Fruit fly (Drosophila melanogaster) whole organism, embryonic: Measurements from ENCODE around the gene RpS14a.

Source experiments
- Abd-B ChIP-seq: fragments of 200-800 bp; sonication (Bioruptor generic); optimal IDR thresholded peaks from 2 replicates; lab custom pipeline; 2018; ENCODE audit warnings: missing biosample characterization, mild to moderate bottlenecking, missing genetic modification characterization, moderate library complexity
- Adf1 ChIP-seq: fragments of 200-800 bp; sonication (Bioruptor generic); IDR thresholded peaks from 2 replicates; pipeline ENCODE4 v1.3.6; 2022; ENCODE audit warnings: missing biosample characterization, missing genetic modification characterization
- Atf3 ChIP-seq: fragments of 200-800 bp; sonication (Bioruptor generic); optimal IDR thresholded peaks from 3 replicates; lab custom pipeline; 2016; ENCODE audit warnings: missing biosample characterization, missing genetic modification characterization
- Atf6 ChIP-seq: fragments of 200-800 bp; sonication (Bioruptor generic); IDR thresholded peaks from 2 replicates; pipeline ENCODE4 v1.3.6; 2022; ENCODE audit warnings: missing biosample characterization, missing genetic modification characterization
- CG10274 ChIP-seq: fragments of 200-800 bp; sonication (Bioruptor generic); optimal IDR thresholded peaks from 3 replicates; lab custom pipeline; 2017; ENCODE audit warnings: missing biosample characterization, mild to moderate bottlenecking, missing genetic modification characterization
- CG11504 ChIP-seq: fragments of 200-800 bp; sonication (Bioruptor generic); optimal IDR thresholded peaks from 3 replicates; lab custom pipeline; 2019; ENCODE audit warnings: missing biosample characterization, mild to moderate bottlenecking, missing genetic modification characterization, moderate library complexity
- CG13894 ChIP-seq: fragments of 200-800 bp; sonication (Bioruptor generic); optimal IDR thresholded peaks from 3 replicates; lab custom pipeline; 2018; ENCODE audit warnings: missing biosample characterization, mild to moderate bottlenecking, missing genetic modification characterization, moderate library complexity
- CG16813 ChIP-seq: fragments of 200-800 bp; sonication (Bioruptor generic); IDR thresholded peaks from 3 replicates; pipeline ENCODE4 v1.3.6; 2022; ENCODE audit warnings: missing biosample characterization, missing genetic modification characterization; ENCODE audit not compliant: partially characterized antibody
- CG2712 ChIP-seq: fragments of 200-800 bp; optimal IDR thresholded peaks from 3 replicates; lab custom pipeline; 2019; ENCODE audit warnings: missing biosample characterization, mild to moderate bottlenecking, missing genetic modification characterization, moderate library complexity
- CG2889 ChIP-seq: fragments of 200-800 bp; sonication (Bioruptor generic); IDR thresholded peaks from 3 replicates; pipeline ENCODE4 v1.3.6; 2022; ENCODE audit warnings: missing biosample characterization, missing genetic modification characterization
- CG3847 ChIP-seq: fragments of 200-800 bp; sonication (Bioruptor generic); IDR thresholded peaks from 2 replicates; pipeline ENCODE4 v1.3.6; 2022; ENCODE audit warnings: missing biosample characterization, missing genetic modification characterization
- CG5953 ChIP-seq: fragments of 200-800 bp; sonication (Bioruptor generic); IDR thresholded peaks from 2 replicates; pipeline ENCODE4 v1.3.6; 2022; ENCODE audit warnings: missing biosample characterization, missing genetic modification characterization
- CG6813 ChIP-seq: fragments of 200-800 bp; sonication (Bioruptor generic); optimal IDR thresholded peaks from 2 replicates; lab custom pipeline; 2017; ENCODE audit warnings: missing biosample characterization, missing genetic modification characterization, mild to moderate bottlenecking, moderate library complexity, missing genetic modification reagents
- CG7357 ChIP-seq: fragments of 200-800 bp; sonication (Bioruptor generic); IDR thresholded peaks from 3 replicates; pipeline ENCODE4 v1.3.6; 2022; ENCODE audit warnings: missing biosample characterization, missing genetic modification characterization
- CG7745 ChIP-seq: fragments of 200-800 bp; sonication (Bioruptor generic); optimal IDR thresholded peaks from 2 replicates; lab custom pipeline; 2018; ENCODE audit warnings: missing biosample characterization, mild to moderate bottlenecking, missing genetic modification characterization, moderate library complexity
- CG7987 ChIP-seq: fragments of 200-800 bp; sonication (Bioruptor generic); optimal IDR thresholded peaks from 2 replicates; lab custom pipeline; 2018; ENCODE audit warnings: missing biosample characterization, mild to moderate bottlenecking, missing genetic modification characterization, moderate library complexity
- CG8924 ChIP-seq: fragments of 200-800 bp; optimal IDR thresholded peaks from 3 replicates; lab custom pipeline; 2019; ENCODE audit warnings: missing biosample characterization, mild to moderate bottlenecking, missing genetic modification characterization, moderate library complexity
- CG9437 ChIP-seq: fragments of 200-800 bp; sonication (Bioruptor generic); optimal IDR thresholded peaks from 2 replicates; lab custom pipeline; 2018; ENCODE audit warnings: missing biosample characterization, mild to moderate bottlenecking, missing genetic modification characterization
- CoRest ChIP-seq: fragments of 200-800 bp; sonication (Bioruptor generic); optimal IDR thresholded peaks from 3 replicates; lab custom pipeline; 2018; ENCODE audit warnings: missing biosample characterization, mild to moderate bottlenecking, missing genetic modification characterization, moderate library complexity
- CrebB ChIP-seq: fragments of 200-800 bp; sonication (Bioruptor generic); optimal IDR thresholded peaks from 3 replicates; lab custom pipeline; 2018; ENCODE audit warnings: missing biosample characterization, mild to moderate bottlenecking, missing genetic modification characterization
- Dad ChIP-seq: fragments of 200-800 bp; sonication (Bioruptor generic); optimal IDR thresholded peaks from 3 replicates; lab custom pipeline; 2016; ENCODE audit warnings: missing biosample characterization, missing genetic modification characterization
- Fer3 ChIP-seq: fragments of 200-800 bp; sonication (Bioruptor generic); optimal IDR thresholded peaks from 2 replicates; lab custom pipeline; 2018; ENCODE audit warnings: missing biosample characterization, mild to moderate bottlenecking, missing genetic modification characterization, moderate library complexity
- HHEX ChIP-seq: fragments of 200-800 bp; sonication (Bioruptor generic); optimal IDR thresholded peaks from 3 replicates; lab custom pipeline; 2017; ENCODE audit warnings: missing biosample characterization, mild to moderate bottlenecking, missing genetic modification characterization, missing genetic modification reagents
- Hmx ChIP-seq: fragments of 200-800 bp; sonication (Bioruptor generic); optimal IDR thresholded peaks from 2 replicates; lab custom pipeline; 2016; ENCODE audit warnings: missing biosample characterization, missing genetic modification characterization
- Hr51 ChIP-seq, 2 experiments: fragments of 200-800 bp; sonication (Bioruptor generic); optimal IDR thresholded peaks; 2 replicates in 1 of 2; 3 replicates in 1 of 2; lab custom pipeline; 2016 to 2018; ENCODE audit warnings: missing biosample characterization in 2 of 2, missing genetic modification characterization in 2 of 2, mild to moderate bottlenecking in 1 of 2, moderate library complexity in 1 of 2
- MBD-R2 ChIP-seq: fragments of 200-800 bp; sonication (Bioruptor generic); IDR thresholded peaks from 2 replicates; pipeline ENCODE4 v1.3.6; 2022; ENCODE audit warnings: missing biosample characterization, missing genetic modification characterization
- Mad ChIP-seq: fragments of 200-800 bp; sonication (Bioruptor generic); optimal IDR thresholded peaks from 2 replicates; lab custom pipeline; 2016; ENCODE audit warnings: missing biosample characterization, missing genetic modification characterization
- NC2β ChIP-seq: fragments of 200-800 bp; sonication (Bioruptor generic); optimal IDR thresholded peaks from 2 replicates; lab custom pipeline; 2016; ENCODE audit warnings: missing biosample characterization, missing genetic modification characterization
- NfI ChIP-seq: fragments of 200-800 bp; sonication (Bioruptor generic); optimal IDR thresholded peaks from 3 replicates; lab custom pipeline; 2018; ENCODE audit warnings: missing biosample characterization, mild to moderate bottlenecking, missing genetic modification characterization, moderate library complexity
- Oli ChIP-seq: fragments of 200-800 bp; sonication (Bioruptor generic); optimal IDR thresholded peaks from 2 replicates; lab custom pipeline; 2018; ENCODE audit warnings: missing biosample characterization, mild to moderate bottlenecking, missing genetic modification characterization, moderate library complexity
- Pdp1 ChIP-seq, 2 experiments: fragments of 200-800 bp; sonication (Bioruptor generic); optimal IDR thresholded peaks; 3 replicates each; lab custom pipeline; 2016; ENCODE audit warnings: missing biosample characterization in 2 of 2, missing genetic modification characterization in 2 of 2, mild to moderate bottlenecking in 1 of 2, moderate library complexity in 1 of 2
- Ptx1 ChIP-seq: fragments of 200-800 bp; sonication (Bioruptor generic); IDR thresholded peaks from 2 replicates; pipeline ENCODE4 v1.3.6; 2022; ENCODE audit warnings: missing biosample characterization, missing genetic modification characterization
- Sox100B ChIP-seq: fragments of 200-800 bp; sonication (Bioruptor generic); optimal IDR thresholded peaks from 3 replicates; lab custom pipeline; 2018; ENCODE audit warnings: missing biosample characterization, mild to moderate bottlenecking, missing genetic modification characterization
- al ChIP-seq: fragments of 200-800 bp; sonication (Bioruptor generic); IDR thresholded peaks from 2 replicates; pipeline ENCODE4 v1.3.6; 2022; ENCODE audit warnings: missing biosample characterization, missing genetic modification characterization
- az2 ChIP-seq: fragments of 200-800 bp; sonication (Bioruptor generic); optimal IDR thresholded peaks from 3 replicates; lab custom pipeline; 2016; ENCODE audit warnings: missing biosample characterization, missing genetic modification characterization
- bigmax ChIP-seq: fragments of 200-800 bp; sonication (Bioruptor generic); optimal IDR thresholded peaks from 2 replicates; lab custom pipeline; 2018; ENCODE audit warnings: missing biosample characterization, mild to moderate bottlenecking, missing genetic modification characterization
- btn ChIP-seq: fragments of 200-800 bp; sonication (Bioruptor generic); optimal IDR thresholded peaks from 2 replicates; lab custom pipeline; 2016; ENCODE audit warnings: missing biosample characterization, missing genetic modification characterization
- corto ChIP-seq: fragments of 200-800 bp; sonication (Bioruptor generic); optimal IDR thresholded peaks from 2 replicates; lab custom pipeline; 2016; ENCODE audit warnings: missing biosample characterization, mild to moderate bottlenecking, missing genetic modification characterization, moderate library complexity
- emc ChIP-seq: fragments of 200-800 bp; sonication (Bioruptor generic); optimal IDR thresholded peaks from 2 replicates; lab custom pipeline; 2016; ENCODE audit warnings: missing biosample characterization, missing genetic modification characterization
- gcm ChIP-seq: fragments of 200-800 bp; sonication (Bioruptor generic); optimal IDR thresholded peaks from 2 replicates; lab custom pipeline; 2019; ENCODE audit warnings: missing biosample characterization, mild to moderate bottlenecking, missing genetic modification characterization, moderate library complexity
- jigr1 ChIP-seq: fragments of 200-800 bp; sonication (Bioruptor generic); IDR thresholded peaks from 3 replicates; pipeline ENCODE4 v1.3.6; 2022; ENCODE audit warnings: missing biosample characterization, missing genetic modification characterization
- luna ChIP-seq: fragments of 200-800 bp; sonication (Bioruptor generic); optimal IDR thresholded peaks from 2 replicates; lab custom pipeline; 2016; ENCODE audit warnings: missing biosample characterization, missing genetic modification characterization
- otp ChIP-seq: fragments of 200-800 bp; sonication (Bioruptor generic); IDR thresholded peaks from 3 replicates; pipeline ENCODE4, ENCODE4 v1.3.6; 2022; ENCODE audit warnings: missing biosample characterization, missing genetic modification characterization
- ro ChIP-seq: fragments of 200-800 bp; sonication (Bioruptor generic); IDR thresholded peaks from 2 replicates; pipeline ENCODE4 v1.3.6; 2022; ENCODE audit warnings: missing biosample characterization, missing genetic modification characterization
- sc ChIP-seq, 3 experiments: fragments of >200 bp in 2 of 3; fragments of 200-800 bp in 1 of 3; sonication (Bioruptor generic) in 1 of 3; optimal IDR thresholded peaks; 2 replicates in 2 of 3; 3 replicates in 1 of 3; lab custom pipeline; 2017; ENCODE audit warnings: mild to moderate bottlenecking in 1 of 3, missing biosample characterization in 1 of 3, missing genetic modification characterization in 1 of 3, missing genetic modification reagents in 1 of 3
- sens-2 ChIP-seq: fragments of 200-800 bp; sonication (Bioruptor generic); IDR thresholded peaks from 2 replicates; pipeline ENCODE4 v1.3.6; 2022; ENCODE audit warnings: missing biosample characterization, missing genetic modification characterization
- slbo ChIP-seq: fragments of 200-800 bp; sonication (Bioruptor generic); IDR thresholded peaks from 2 replicates; pipeline ENCODE4 v1.3.6; 2022; ENCODE audit warnings: missing biosample characterization, missing genetic modification characterization
- tio ChIP-seq: fragments of 200-800 bp; sonication (Bioruptor generic); optimal IDR thresholded peaks from 2 replicates; lab custom pipeline; 2017; ENCODE audit warnings: missing biosample characterization, missing genetic modification characterization, inconsistent platforms
- ttk ChIP-seq: fragments of 200-800 bp; sonication (Bioruptor generic); IDR thresholded peaks from 2 replicates; pipeline ENCODE4 v2.1.2; 2022; ENCODE audit warnings: missing biosample characterization, missing genetic modification characterization
- unc-4 ChIP-seq: fragments of 200-800 bp; sonication (Bioruptor generic); IDR thresholded peaks from 2 replicates; pipeline ENCODE4 v1.3.6; 2022; ENCODE audit warnings: missing biosample characterization, missing genetic modification characterization; ENCODE audit not compliant: partially characterized antibody

RpS14a gene

dm6 chrX:7934679-7935078, 1.1 kb downstream of the RpS14a start, which contains the start of gene RpS14b (continued):
- no peak for TF ChIP-seq ro (GFP tag; lab: Robert Waterston, UW)
- TF ChIP-seq CG6813 (GFP tag; lab: Kevin White, UChicago): peak; percentile 47
- TF ChIP-seq NC2β (GFP tag; lab: Kevin White, UChicago): peak; percentile 70
- TF ChIP-seq Atf6 (GFP tag; lab: Robert Waterston, UW): peak; percentile 64
- TF ChIP-seq CG7357 (GFP tag; lab: Robert Waterston, UW): peak; percentile 25; the same call in 1 of the 3 replicates
- TF ChIP-seq MBD-R2: peak; percentile 76
- TF ChIP-seq az2 (GFP tag; lab: Kevin White, UChicago): no peak
- TF ChIP-seq otp: peak; percentile 68; the same call in 2 of the 3 replicates
- peak; percentile 53 for TF ChIP-seq Ptx1 (GFP tag; lab: Robert Waterston, UW)
- TF ChIP-seq CG5953 (GFP tag; lab: Robert Waterston, UW): no peak
- TF ChIP-seq Hr51 (GFP tag; optimal IDR thresholded peaks at IDR 0.05; lab: Kevin White, UChicago): peak; percentile 29 to 63
- peak; percentile 45 for TF ChIP-seq CoRest (tag; lab: Kevin White, UChicago)
- peak; percentile 17 for TF ChIP-seq CG2712 (tag; lab: Kevin White, UChicago)
- TF ChIP-seq sens-2: 0 out of 2 replicates have a peak, but pooled peaks have one; percentile 31
- peak; percentile 41 for TF ChIP-seq CG13894
- peak; percentile 79 for TF ChIP-seq CG7987 (GFP tag; lab: Kevin White, UChicago)
- 0 out of 2 replicates have a peak, but pooled peaks have one; percentile 40 for TF ChIP-seq ttk (GFP tag; lab: Robert Waterston, UW)
- peak; percentile 54 for TF ChIP-seq Adf1 (GFP tag; lab: Robert Waterston, UW)
- no peak for TF ChIP-seq Abd-B
- TF ChIP-seq CG11504 (tag; lab: Kevin White, UChicago): peak; percentile 44
- peak; percentile 43 for TF ChIP-seq CG10274
- no peak for TF ChIP-seq jigr1 (GFP tag; lab: Robert Waterston, UW)
- TF ChIP-seq Dad (GFP tag; lab: Kevin White, UChicago): peak; percentile 45
- peak; percentile 52 for TF ChIP-seq Atf3 (GFP tag; lab: Kevin White, UChicago)
- TF ChIP-seq sc (optimal IDR thresholded peaks at IDR 0.05; lab: Kevin White, UChicago): no peak
- peak; percentile 8 for TF ChIP-seq sc (GFP tag; optimal IDR thresholded peaks at IDR 0.05; lab: Kevin White, UChicago)
- TF ChIP-seq Mad (GFP tag; lab: Kevin White, UChicago): peak; percentile 36
- TF ChIP-seq slbo (GFP tag; lab: Robert Waterston, UW): peak; percentile 75
- no peak for TF ChIP-seq tio
- TF ChIP-seq bigmax (GFP tag; lab: Kevin White, UChicago): peak; percentile 6
- no peak for TF ChIP-seq Hmx (GFP tag; lab: Kevin White, UChicago)
- peak; percentile 79 for TF ChIP-seq unc-4 (GFP tag; lab: Robert Waterston, UW)
- peak; percentile 7 for TF ChIP-seq btn (GFP tag; lab: Kevin White, UChicago)
- peak; percentile 78 for TF ChIP-seq CG16813 (GFP tag; lab: Robert Waterston, UW)
- peak; percentile 27 for TF ChIP-seq emc (GFP tag; lab: Kevin White, UChicago)
- peak; percentile 18 for TF ChIP-seq gcm (GFP tag; lab: Kevin White, UChicago)
- TF ChIP-seq Sox100B (GFP tag; lab: Kevin White, UChicago): peak; percentile 45
- peak; percentile 68 for TF ChIP-seq HHEX (GFP tag; lab: Kevin White, UChicago)
- TF ChIP-seq CG8924 (tag; lab: Kevin White, UChicago): no peak
- TF ChIP-seq CrebB (tag; lab: Kevin White, UChicago): peak; percentile 72
- TF ChIP-seq CG3847: peak; percentile 61
- peak; percentile 53; the same call in 1 of the 3 replicates for TF ChIP-seq CG2889 (GFP tag; lab: Robert Waterston, UW)
- no peak for TF ChIP-seq corto (GFP tag; lab: Kevin White, UChicago)
- TF ChIP-seq al: peak; percentile 38; the same call in 1 of the 2 replicates
- TF ChIP-seq luna (GFP tag; lab: Kevin White, UChicago): peak; percentile 8
- TF ChIP-seq Fer3 (tag; lab: Kevin White, UChicago): peak; percentile 58
- TF ChIP-seq Pdp1 (GFP tag; optimal IDR thresholded peaks at IDR 0.05; lab: Kevin White, UChicago): peak; percentile 31 to 68
- no peak for TF ChIP-seq Oli (tag; lab: Kevin White, UChicago)
- TF ChIP-seq CG7745 (tag; lab: Kevin White, UChicago): no peak
- TF ChIP-seq CG9437 (GFP tag; lab: Kevin White, UChicago): peak; percentile 28
- peak; percentile 85 for TF ChIP-seq NfI (GFP tag; lab: Kevin White, UChicago)
